Worm (Caenorhabditis elegans) whole organism, young adult: ENCODE data around the gene daf-5.
A peak's percentile ranks its signal among the peaks of the same experiment; 100 is the strongest.

ENCODE experiments used
- B0019.2 ChIP-seq: fragments of 200-800 bp; sonication (Bioruptor generic); conservative IDR thresholded peaks from 2 replicates; pipeline ENCODE4 v1.3.6; 2022; ENCODE audit warnings: missing genetic modification reagents, missing genetic modification characterization, missing compliant biosample characterization
- B0336.3 ChIP-seq: fragments of 200-800 bp; sonication (Bioruptor generic); IDR thresholded peaks from 2 replicates; pipeline ENCODE4 v1.3.6; 2022; ENCODE audit warnings: missing genetic modification characterization, missing compliant biosample characterization
- F23B12.7 ChIP-seq: sonication (generic microtip); optimal IDR thresholded peaks from 2 replicates; lab custom pipeline; 2017; ENCODE audit warnings: missing genetic modification characterization, mild to moderate bottlenecking, missing compliant biosample characterization, antibody characterized with exemption, moderate library complexity; ENCODE audit not compliant: insufficient read depth
- F33H1.4 ChIP-seq: fragments of 200-800 bp; sonication (Bioruptor generic); IDR thresholded peaks from 2 replicates; pipeline ENCODE4 v1.3.6; 2022; ENCODE audit warnings: missing genetic modification reagents, missing genetic modification characterization, missing compliant biosample characterization
- F37B4.10 ChIP-seq: fragments of 200-800 bp; sonication (Bioruptor generic); IDR thresholded peaks from 2 replicates; pipeline ENCODE4 v1.3.6; 2022; ENCODE audit warnings: missing genetic modification characterization, missing compliant biosample characterization
- F39B2.1 ChIP-seq: fragments of 200-800 bp; sonication (Bioruptor generic); IDR thresholded peaks from 2 replicates; pipeline ENCODE4 v1.3.6; 2022; ENCODE audit warnings: missing genetic modification reagents, missing genetic modification characterization, missing compliant biosample characterization
- F52B5.7 ChIP-seq: sonication (generic microtip); optimal IDR thresholded peaks from 2 replicates; lab custom pipeline; 2016; ENCODE audit warnings: mild to moderate bottlenecking, missing genetic modification characterization, missing compliant biosample characterization
- F57A8.1 ChIP-seq: fragments of 200-800 bp; sonication (Bioruptor generic); optimal IDR thresholded peaks from 2 replicates; lab custom pipeline; 2018; ENCODE audit warnings: mild to moderate bottlenecking, missing genetic modification characterization, moderate library complexity, missing compliant biosample characterization
- K11D2.4 ChIP-seq: fragments of 200-800 bp; sonication (Bioruptor generic); IDR thresholded peaks from 2 replicates; pipeline ENCODE4 v1.3.6; 2022; ENCODE audit warnings: missing genetic modification reagents, missing genetic modification characterization, missing compliant biosample characterization
- K12H6.12 ChIP-seq: fragments of 200-800 bp; sonication (Bioruptor generic); optimal IDR thresholded peaks from 2 replicates; lab custom pipeline; 2018; ENCODE audit warnings: mild to moderate bottlenecking, missing genetic modification characterization, missing compliant biosample characterization
- ZK185.1 ChIP-seq: sonication (generic microtip); optimal IDR thresholded peaks from 2 replicates; lab custom pipeline; 2016; ENCODE audit warnings: mild to moderate bottlenecking, missing genetic modification characterization, missing compliant biosample characterization; ENCODE audit not compliant: poor library complexity, severe bottlenecking
- akir-1 ChIP-seq: fragments of 200-800 bp; sonication (Bioruptor generic); optimal IDR thresholded peaks from 2 replicates; lab custom pipeline; 2018; ENCODE audit warnings: mild to moderate bottlenecking, missing genetic modification characterization, moderate library complexity, missing compliant biosample characterization
- atf-7 ChIP-seq: sonication (generic microtip); optimal IDR thresholded peaks from 2 replicates; lab custom pipeline; 2017; ENCODE audit warnings: mild to moderate bottlenecking, missing genetic modification characterization, missing compliant biosample characterization
- attf-5 ChIP-seq: fragments of 200-800 bp; sonication (Bioruptor generic); optimal IDR thresholded peaks from 2 replicates; lab custom pipeline; 2018; ENCODE audit warnings: mild to moderate bottlenecking, missing genetic modification characterization, missing compliant biosample characterization
- ccch-3 ChIP-seq: fragments of 200-800 bp; sonication (Bioruptor generic); optimal IDR thresholded peaks from 2 replicates; lab custom pipeline; 2018; ENCODE audit warnings: mild to moderate bottlenecking, missing genetic modification characterization, missing compliant biosample characterization
- chd-7 ChIP-seq: sonication (generic microtip); optimal IDR thresholded peaks from 2 replicates; lab custom pipeline; 2016; ENCODE audit warnings: mild to moderate bottlenecking, missing genetic modification characterization, moderate library complexity, missing compliant biosample characterization
- dox-1 ChIP-seq: fragments of 200-800 bp; sonication (Bioruptor generic); IDR thresholded peaks from 2 replicates; pipeline ENCODE4 v1.3.6; 2022; ENCODE audit warnings: missing genetic modification reagents, missing genetic modification characterization, missing compliant biosample characterization
- egl-44 ChIP-seq: fragments of 200-800 bp; sonication (Bioruptor generic); IDR thresholded peaks from 2 replicates; pipeline ENCODE4 v1.3.6; 2022; ENCODE audit warnings: missing genetic modification reagents, missing genetic modification characterization, missing compliant biosample characterization
- ekl-4 ChIP-seq: fragments of 200-800 bp; sonication (Bioruptor generic); IDR thresholded peaks from 2 replicates; pipeline ENCODE4 v1.3.6; 2022; ENCODE audit warnings: missing genetic modification reagents, missing genetic modification characterization, missing compliant biosample characterization
- lin-35 ChIP-seq, 3 experiments: fragments of 150-350 bp in 2 of 3; sonication (generic microtip) in 1 of 3; optimal IDR thresholded peaks; 2 replicates each; lab custom pipeline; 2014 to 2018; ENCODE audit warnings: missing biosample characterization in 3 of 3, missing genetic modification characterization in 3 of 3, missing genetic modification reagents in 3 of 3
- lin-40 ChIP-seq: sonication (generic microtip); optimal IDR thresholded peaks from 2 replicates; lab custom pipeline; 2016; ENCODE audit warnings: missing genetic modification characterization, mild to moderate bottlenecking, missing compliant biosample characterization, missing genotype, missing genetic modification reagents
- lir-1 ChIP-seq: fragments of 200-800 bp; sonication (Bioruptor generic); conservative IDR thresholded peaks from 2 replicates; pipeline ENCODE4 v1.3.6; 2022; ENCODE audit warnings: missing genetic modification reagents, missing genetic modification characterization, missing compliant biosample characterization
- madf-6 ChIP-seq: fragments of 200-800 bp; sonication (Bioruptor generic); IDR thresholded peaks from 2 replicates; pipeline ENCODE4 v1.3.6; 2022; ENCODE audit warnings: missing genetic modification reagents, missing genetic modification characterization, missing compliant biosample characterization
- mcd-1 ChIP-seq: fragments of 200-800 bp; sonication (Bioruptor generic); IDR thresholded peaks from 2 replicates; pipeline ENCODE4 v1.3.6; 2022; ENCODE audit warnings: missing genetic modification reagents, missing genetic modification characterization, missing compliant biosample characterization
- mxl-1 ChIP-seq: sonication (generic microtip); optimal IDR thresholded peaks from 2 replicates; lab custom pipeline; 2016; ENCODE audit warnings: missing genetic modification characterization, missing compliant biosample characterization
- nfya-1 ChIP-seq: sonication (generic microtip); optimal IDR thresholded peaks from 2 replicates; lab custom pipeline; 2017; ENCODE audit warnings: antibody characterized with exemption, missing compliant biosample characterization, missing genetic modification characterization, borderline replicate concordance; ENCODE audit not compliant: insufficient read depth
- rec-8 ChIP-seq, 2 experiments: sonication (generic microtip); optimal IDR thresholded peaks; 2 replicates each; lab custom pipeline; 2016; ENCODE audit warnings: mild to moderate bottlenecking in 2 of 2, missing genetic modification characterization in 2 of 2, missing genetic modification reagents in 2 of 2, missing genotype in 2 of 2, missing biosample characterization in 1 of 2, missing compliant biosample characterization in 1 of 2, moderate library complexity in 1 of 2
- sdz-38 ChIP-seq: sonication (generic microtip); optimal IDR thresholded peaks from 2 replicates; lab custom pipeline; 2016; ENCODE audit warnings: missing genotype, missing genetic modification characterization, missing compliant biosample characterization
- snpc-1.1 ChIP-seq: sonication (generic microtip); optimal IDR thresholded peaks from 2 replicates; lab custom pipeline; 2017; ENCODE audit warnings: missing genetic modification characterization, mild to moderate bottlenecking, missing compliant biosample characterization, antibody characterized with exemption, moderate library complexity, missing genotype, missing genetic modification reagents; ENCODE audit not compliant: insufficient read depth
- snpc-4 ChIP-seq, 5 experiments: fragments of 150-350 bp in 1 of 5; sonication (generic microtip) in 4 of 5; optimal IDR thresholded peaks; 2 replicates each; lab custom pipeline; 2014 to 2018; ENCODE audit warnings: missing genetic modification characterization in 5 of 5, missing biosample characterization in 3 of 5, antibody characterized with exemption in 2 of 5, mild to moderate bottlenecking in 2 of 5, missing compliant biosample characterization in 2 of 5, missing genotype in 2 of 5, moderate library complexity in 2 of 5, missing genetic modification reagents in 1 of 5
- somi-1 ChIP-seq: fragments of 200-800 bp; sonication (Bioruptor generic); optimal IDR thresholded peaks from 2 replicates; lab custom pipeline; 2018; ENCODE audit warnings: mild to moderate bottlenecking, missing genetic modification characterization, missing compliant biosample characterization
- tbp1 ChIP-seq: fragments of 200-800 bp; sonication (Bioruptor generic); optimal IDR thresholded peaks from 2 replicates; lab custom pipeline; 2018; ENCODE audit warnings: mild to moderate bottlenecking, missing genetic modification characterization, missing compliant biosample characterization
- unc-130 ChIP-seq: sonication (generic microtip); optimal IDR thresholded peaks from 2 replicates; lab custom pipeline; 2016; ENCODE audit warnings: missing genetic modification reagents, missing genetic modification characterization, missing compliant biosample characterization
- unc-62 ChIP-seq: fragments of 150-350 bp; optimal IDR thresholded peaks from 2 replicates; lab custom pipeline; 2014; ENCODE audit warnings: missing biosample characterization, missing genetic modification reagents, missing genetic modification characterization
- zfh-2 ChIP-seq: fragments of 200-800 bp; sonication (Bioruptor generic); conservative IDR thresholded peaks from 2 replicates; pipeline ENCODE4 v1.3.6; 2022; ENCODE audit warnings: missing genetic modification reagents, missing genetic modification characterization, missing compliant biosample characterization
- ztf-22 ChIP-seq: fragments of 200-800 bp; sonication (Bioruptor generic); optimal IDR thresholded peaks from 2 replicates; lab custom pipeline; 2018; ENCODE audit warnings: mild to moderate bottlenecking, missing genetic modification characterization, moderate library complexity, missing compliant biosample characterization
- ztf-26 ChIP-seq: sonication (generic microtip); optimal IDR thresholded peaks from 2 replicates; lab custom pipeline; 2017; ENCODE audit warnings: missing genetic modification characterization, missing compliant biosample characterization
- ztf-3 ChIP-seq: fragments of 200-800 bp; sonication (Bioruptor generic); optimal IDR thresholded peaks from 2 replicates; lab custom pipeline; 2018; ENCODE audit warnings: mild to moderate bottlenecking, missing genetic modification characterization, missing compliant biosample characterization

daf-5 gene

DNA sequence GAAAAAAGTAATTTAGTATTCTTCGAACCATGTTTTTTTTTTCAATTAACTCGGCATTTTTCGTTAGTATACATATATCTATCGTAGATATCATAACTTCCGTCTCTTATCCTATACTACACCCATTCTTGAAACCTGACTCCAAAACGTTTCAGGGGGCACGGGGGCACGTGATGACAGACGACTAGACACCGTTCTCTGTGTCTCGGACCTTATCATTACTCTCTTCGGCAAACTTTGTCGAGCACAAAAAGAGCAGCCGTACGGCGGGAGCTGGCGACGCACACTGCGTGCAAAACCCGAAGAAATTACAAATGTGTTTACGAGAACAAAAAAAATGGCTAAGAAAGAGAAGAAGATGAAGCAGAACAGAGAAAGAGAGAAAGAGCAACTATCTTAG lies 7.9 kb downstream of the daf-5 start (continued):
- TF ChIP-seq mxl-1: no peak
- TF ChIP-seq lir-1 (GFP tag; lab: Robert Waterston, UW): no peak
- peak; percentile 9 for TF ChIP-seq snpc-4 (GFP tag; optimal IDR thresholded peaks at IDR 0.05; lab: Kevin White, UChicago)
- peak; percentile 35 to 74 (median 46) for TF ChIP-seq snpc-4 (tag; optimal IDR thresholded peaks at IDR 0.05; lab: Kevin White, UChicago)
- no peak for TF ChIP-seq akir-1
- no peak for TF ChIP-seq unc-130
- TF ChIP-seq tbp1 (GFP tag; lab: Kevin White, UChicago): peak; percentile 38
- peak; percentile 35; the same call in 1 of the 2 replicates for TF ChIP-seq mcd-1
- TF ChIP-seq nfya-1 (tag; lab: Kevin White, UChicago): no peak
- peak; percentile 61 for TF ChIP-seq atf-7 (tag; lab: Kevin White, UChicago)
- TF ChIP-seq madf-6 (GFP tag; lab: Robert Waterston, UW): no peak
- no peak for TF ChIP-seq ccch-3 (GFP tag; lab: Kevin White, UChicago)
- no peak for TF ChIP-seq F23B12.7 (tag; lab: Kevin White, UChicago)
- TF ChIP-seq dox-1: peak; percentile 54; the same call in 1 of the 2 replicates
- TF ChIP-seq rec-8 (tag; optimal IDR thresholded peaks at IDR 0.05; lab: Kevin White, UChicago): no peak
- peak; percentile 59; the same call in 1 of the 2 replicates for TF ChIP-seq zfh-2 (GFP tag; lab: Robert Waterston, UW)
- peak; percentile 21 for TF ChIP-seq ztf-22 (GFP tag; lab: Kevin White, UChicago)
- no peak for TF ChIP-seq ekl-4 (GFP tag; lab: Robert Waterston, UW)
- TF ChIP-seq F52B5.7 (tag; lab: Kevin White, UChicago): no peak
- TF ChIP-seq ZK185.1 (tag; lab: Kevin White, UChicago): no peak
- no peak for TF ChIP-seq F57A8.1
- no peak for TF ChIP-seq chd-7 (tag; lab: Kevin White, UChicago)
- TF ChIP-seq F37B4.10 (GFP tag; lab: Robert Waterston, UW): no peak
- TF ChIP-seq B0019.2 (GFP tag; lab: Robert Waterston, UW): no peak
- TF ChIP-seq ztf-3 (GFP tag; lab: Kevin White, UChicago): no peak
- TF ChIP-seq sdz-38: no peak
- peak; percentile 50; the same call in 1 of the 2 replicates for TF ChIP-seq K11D2.4
- no peak for TF ChIP-seq F33H1.4 (GFP tag; lab: Robert Waterston, UW)
- TF ChIP-seq snpc-1.1 (tag; lab: Kevin White, UChicago): no peak
- TF ChIP-seq B0336.3 (GFP tag; lab: Robert Waterston, UW): peak; percentile 20; the same call in 1 of the 2 replicates
- no peak for TF ChIP-seq ztf-26 (tag; lab: Kevin White, UChicago)
- no peak for TF ChIP-seq F39B2.1 (GFP tag; lab: Robert Waterston, UW)
- no peak for TF ChIP-seq egl-44 (GFP tag; lab: Robert Waterston, UW)
- peak; percentile 28 for TF ChIP-seq somi-1
- TF ChIP-seq lin-40 (tag; lab: Kevin White, UChicago): peak; percentile 58
- TF ChIP-seq unc-62 (GFP tag; lab: Kevin White, UChicago): no peak
- TF ChIP-seq K12H6.12 (tag; lab: Kevin White, UChicago): peak; percentile 57
- peak in 1 of 3 experiments; percentile 26 for TF ChIP-seq lin-35 (GFP tag; optimal IDR thresholded peaks at IDR 0.05; lab: Kevin White, UChicago)
- peak; percentile 60 for TF ChIP-seq attf-5 (GFP tag; lab: Kevin White, UChicago)
